Fruit fly (Drosophila melanogaster) Kc167 (cell line): ENCODE measurements around the gene CG44090.

ENCODE experiments used
- Myc ChIP-seq: fragments of >200 bp; optimal IDR thresholded peaks from 2 replicates; lab custom pipeline; 2017; ENCODE audit warnings: missing external identifiers
- psq ChIP-seq: fragments of >200 bp; optimal IDR thresholded peaks from 2 replicates; lab custom pipeline; 2017; ENCODE audit warnings: missing external identifiers
- ttk ChIP-seq: sonication (Bioruptor generic); optimal IDR thresholded peaks from 2 replicates; lab custom pipeline; 2017; ENCODE audit warnings: missing external identifiers

- TF ChIP-seq Myc (lab: Kevin White, UChicago) (no peak), ttk (lab: Kevin White, UChicago) (no peak), psq (lab: Kevin White, UChicago) (no peak)
Observed at dm6 chr3R:17434330-17434729, at the start of gene CG44090.
